Fruit fly (Drosophila melanogaster): ENCODE results near the gene CG9095.

CG9095 gene

DNA sequence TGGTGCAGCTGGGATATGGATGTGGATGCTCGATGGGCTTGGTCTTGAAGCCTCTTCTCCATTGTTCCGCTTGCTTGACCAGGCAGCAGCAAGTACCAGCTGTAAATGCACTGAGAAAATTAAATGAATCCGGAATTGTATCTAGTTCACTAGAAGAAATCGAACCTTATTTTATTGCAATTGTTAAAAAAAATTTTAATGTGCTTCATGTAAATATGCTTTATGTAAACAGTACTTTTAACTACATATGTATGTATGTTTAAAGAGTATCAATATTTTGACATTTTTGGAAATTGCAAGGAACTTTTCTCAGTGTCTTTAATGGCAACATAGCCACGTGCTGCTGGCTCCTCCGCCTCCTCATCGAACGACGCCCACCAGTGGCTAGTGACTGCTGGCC, 1.9 kb upstream of the CG9095 start:
- TF ChIP-seq Camta (GFP tag; optimal IDR thresholded peaks at IDR 0.05): no peak
- peak; percentile 44 for TF ChIP-seq sens (GFP tag)

DNA sequence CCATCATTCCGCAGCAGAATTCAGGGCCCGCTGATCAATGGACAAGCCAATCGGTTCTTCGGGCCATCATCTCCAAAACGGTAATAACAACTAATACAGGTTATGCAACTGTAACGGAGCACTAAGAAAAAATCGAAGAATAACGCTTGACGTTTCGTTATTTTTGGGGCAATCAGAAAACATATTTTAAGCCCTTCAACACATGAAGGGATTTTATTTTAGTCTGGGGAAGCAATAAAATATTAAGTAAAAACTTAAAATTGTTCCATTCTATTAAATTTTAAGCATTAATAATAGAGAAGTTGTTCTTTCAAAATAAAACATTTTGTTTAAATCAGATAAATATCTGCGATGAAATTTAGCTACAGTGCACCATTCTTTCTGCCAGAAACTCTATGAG, 370 bp upstream of the CG9095 start:
- TF ChIP-seq az2 (GFP tag; optimal IDR thresholded peaks at IDR 0.05) (no peak), Fer2 (tag; optimal IDR thresholded peaks at IDR 0.05) (no peak), CG4282 (GFP tag; optimal IDR thresholded peaks at IDR 0.05) (no peak), CG17359 (tag; optimal IDR thresholded peaks at IDR 0.05) (no peak), E2f2 (GFP tag; IDR thresholded peaks at IDR 0.05) (no peak), Hr51 (GFP tag; optimal IDR thresholded peaks at IDR 0.05) (no peak), CG1647 (GFP tag; optimal IDR thresholded peaks at IDR 0.05) (no peak), CG4854 (GFP tag; optimal IDR thresholded peaks at IDR 0.05) (no peak), CG31388 (GFP tag; optimal IDR thresholded peaks at IDR 0.05) (no peak), crp (GFP tag; optimal IDR thresholded peaks at IDR 0.05) (no peak), CG17912 (GFP tag; optimal IDR thresholded peaks at IDR 0.05) (no peak), chinmo (GFP tag; IDR thresholded peaks at IDR 0.05; ENCODE audit: partially characterized antibody) (no peak), CG14710 (tag; optimal IDR thresholded peaks at IDR 0.05) (no peak), grau (tag; optimal IDR thresholded peaks at IDR 0.05) (no peak), Neu2 (GFP tag; optimal IDR thresholded peaks at IDR 0.05; ENCODE audit: borderline replicate concordance) (no peak), ems (GFP tag; optimal IDR thresholded peaks at IDR 0.05) (no peak), pzg (GFP tag; optimal IDR thresholded peaks at IDR 0.05) (no peak)

DNA sequence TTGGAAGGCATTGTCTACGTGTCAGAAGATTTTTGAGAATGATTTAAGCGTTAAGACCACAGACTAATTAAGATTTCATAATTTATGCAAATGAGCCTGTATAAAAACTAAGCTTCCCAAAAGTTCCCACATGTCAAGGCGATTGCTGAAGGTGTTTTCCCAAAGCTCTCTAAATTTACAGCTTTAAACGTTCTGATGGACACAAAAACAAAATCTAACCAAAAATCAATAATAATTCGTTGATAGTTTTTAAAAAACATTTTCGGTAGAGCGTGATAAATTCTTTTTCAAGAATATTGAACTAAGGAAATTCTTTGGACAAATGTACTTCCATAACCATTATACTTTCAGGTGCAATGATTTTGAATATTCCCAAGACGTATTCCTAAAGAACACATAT, 957 bp downstream of the CG9095 start:
- TF ChIP-seq sens (GFP tag) (peak; percentile 53), cwo (GFP tag; optimal IDR thresholded peaks at IDR 0.05) (no peak)

DNA sequence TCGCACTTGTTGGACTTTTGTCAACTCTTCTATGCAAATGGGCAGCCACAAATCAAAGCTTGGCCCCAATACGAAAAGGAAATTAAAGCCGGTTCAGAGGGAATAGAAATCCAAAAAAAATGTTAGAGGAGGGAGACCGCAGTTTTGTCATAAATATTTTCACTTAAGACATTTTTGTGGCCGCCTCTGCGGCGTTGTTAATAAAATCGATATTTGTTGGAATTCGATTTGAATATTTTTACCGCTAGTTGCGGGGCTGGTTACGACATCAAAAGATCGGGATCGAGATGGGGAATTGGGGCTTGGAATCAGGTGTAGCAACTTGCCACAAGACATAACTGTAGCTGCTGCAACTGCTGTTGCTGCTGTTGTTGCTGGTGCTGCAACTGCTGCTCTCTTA, 5.8 kb downstream of the CG9095 start:
- TF ChIP-seq ems (GFP tag; optimal IDR thresholded peaks at IDR 0.05) (no peak), jigr1 (GFP tag; IDR thresholded peaks at IDR 0.05) (no peak), CG4820 (GFP tag; optimal IDR thresholded peaks at IDR 0.05) (no peak), abd-A (tag; optimal IDR thresholded peaks at IDR 0.05) (peak; percentile 1), CG9609 (GFP tag; optimal IDR thresholded peaks at IDR 0.05) (no peak), CG4424 (GFP tag; optimal IDR thresholded peaks at IDR 0.05) (no peak), CrebB (tag; optimal IDR thresholded peaks at IDR 0.05) (no peak), Awh (GFP tag; IDR thresholded peaks at IDR 0.05) (0 out of 2 replicates have a peak, but pooled peaks have one; percentile 11), z (GFP tag; IDR thresholded peaks at IDR 0.05) (no peak), CG2712 (tag; optimal IDR thresholded peaks at IDR 0.05) (no peak), sqz (GFP tag; optimal IDR thresholded peaks at IDR 0.05) (peak; percentile 5), sob (GFP tag; IDR thresholded peaks at IDR 0.05) (no peak), ap (GFP tag; IDR thresholded peaks at IDR 0.05) (no peak), Drgx (GFP tag; IDR thresholded peaks at IDR 0.05) (no peak), CG12744 (GFP tag; optimal IDR thresholded peaks at IDR 0.05) (no peak), CG30403 (GFP tag; optimal IDR thresholded peaks at IDR 0.05) (no peak), mirr (GFP tag; optimal IDR thresholded peaks at IDR 0.05) (no peak), ara (GFP tag; IDR thresholded peaks at IDR 0.05) (no peak), sd (tag; optimal IDR thresholded peaks at IDR 0.05) (peak; percentile 63), vvl (GFP tag; IDR thresholded peaks at IDR 0.05) (peak; percentile 27; the same call in 1 of the 2 replicates), onecut (GFP tag; IDR thresholded peaks at IDR 0.05) (peak; percentile 80), Ptx1 (GFP tag; IDR thresholded peaks at IDR 0.05) (no peak), CG31441 (GFP tag; IDR thresholded peaks at IDR 0.05) (no peak), CG6791 (GFP tag; IDR thresholded peaks at IDR 0.05; ENCODE audit: partially characterized antibody) (no peak), zen (tag; optimal IDR thresholded peaks at IDR 0.05) (no peak)
